Fruit fly (Drosophila melanogaster) whole organism, embryonic: Measurements from ENCODE around the gene CG15529.
A peak's percentile ranks its signal among the peaks of the same experiment; 100 is the strongest.

Experiments
- Atf3 ChIP-seq: fragments of 200-800 bp; sonication (Bioruptor generic); optimal IDR thresholded peaks from 3 replicates; lab custom pipeline; 2016; ENCODE audit warnings: missing biosample characterization, missing genetic modification characterization
- CG10209 ChIP-seq: fragments of 200-800 bp; sonication (Bioruptor generic); optimal IDR thresholded peaks from 3 replicates; lab custom pipeline; 2017; ENCODE audit warnings: missing biosample characterization, mild to moderate bottlenecking, missing genetic modification characterization, missing genetic modification reagents
- CG1024 ChIP-seq: fragments of 200-800 bp; sonication (Bioruptor generic); IDR thresholded peaks from 2 replicates; pipeline ENCODE4 v1.3.6; 2022; ENCODE audit warnings: missing biosample characterization, missing genetic modification characterization
- CG10366 ChIP-seq: fragments of 200-800 bp; sonication (Bioruptor generic); IDR thresholded peaks from 2 replicates; pipeline ENCODE4 v1.3.6; 2022; ENCODE audit warnings: missing biosample characterization, missing genetic modification characterization
- CG15514 ChIP-seq: fragments of 200-800 bp; sonication (Bioruptor generic); optimal IDR thresholded peaks from 3 replicates; lab custom pipeline; 2017; ENCODE audit warnings: missing biosample characterization, missing genetic modification characterization, mild to moderate bottlenecking, moderate library complexity, missing genetic modification reagents
- CG17568 ChIP-seq: fragments of 200-800 bp; sonication (Bioruptor generic); optimal IDR thresholded peaks from 2 replicates; lab custom pipeline; 2018; ENCODE audit warnings: missing biosample characterization, mild to moderate bottlenecking, missing genetic modification characterization, moderate library complexity
- CG17912 ChIP-seq: fragments of 200-800 bp; sonication (Bioruptor generic); optimal IDR thresholded peaks from 2 replicates; lab custom pipeline; 2018; ENCODE audit warnings: missing biosample characterization, mild to moderate bottlenecking, missing genetic modification characterization
- CG1792 ChIP-seq: fragments of 200-800 bp; sonication (Bioruptor generic); optimal IDR thresholded peaks from 2 replicates; lab custom pipeline; 2016; ENCODE audit warnings: missing biosample characterization, missing genetic modification characterization
- CG18476 ChIP-seq: fragments of 200-800 bp; sonication (Bioruptor generic); optimal IDR thresholded peaks from 2 replicates; lab custom pipeline; 2016; ENCODE audit warnings: missing biosample characterization, mild to moderate bottlenecking, missing genetic modification characterization
- CG2116 ChIP-seq: fragments of 200-800 bp; sonication (Bioruptor generic); optimal IDR thresholded peaks from 3 replicates; lab custom pipeline; 2018; ENCODE audit warnings: missing biosample characterization, mild to moderate bottlenecking, missing genetic modification characterization
- CG2120 ChIP-seq: fragments of 200-800 bp; sonication (Bioruptor generic); optimal IDR thresholded peaks from 3 replicates; lab custom pipeline; 2016; ENCODE audit warnings: missing biosample characterization, missing genetic modification characterization
- CG2199 ChIP-seq: fragments of 200-800 bp; sonication (Bioruptor generic); IDR thresholded peaks from 3 replicates; pipeline ENCODE4 v1.3.6; 2022; ENCODE audit warnings: missing biosample characterization, missing genetic modification characterization
- CG3065 ChIP-seq: fragments of 200-800 bp; sonication (Bioruptor generic); optimal IDR thresholded peaks from 2 replicates; lab custom pipeline; 2016; ENCODE audit warnings: missing biosample characterization, missing genetic modification characterization
- CG32532 ChIP-seq: fragments of 200-800 bp; sonication (Bioruptor generic); IDR thresholded peaks from 2 replicates; pipeline ENCODE4 v1.3.6; 2022; ENCODE audit warnings: missing biosample characterization, missing genetic modification characterization
- CG3847 ChIP-seq: fragments of 200-800 bp; sonication (Bioruptor generic); IDR thresholded peaks from 2 replicates; pipeline ENCODE4 v1.3.6; 2022; ENCODE audit warnings: missing biosample characterization, missing genetic modification characterization
- CG4424 ChIP-seq: fragments of 200-800 bp; sonication (Bioruptor generic); optimal IDR thresholded peaks from 3 replicates; lab custom pipeline; 2016; ENCODE audit warnings: missing biosample characterization, missing genetic modification characterization
- CG4707 ChIP-seq: fragments of 200-800 bp; sonication (Bioruptor generic); optimal IDR thresholded peaks from 2 replicates; lab custom pipeline; 2018; ENCODE audit warnings: missing biosample characterization, mild to moderate bottlenecking, missing genetic modification characterization, moderate library complexity
- CG4820 ChIP-seq: fragments of 200-800 bp; sonication (Bioruptor generic); optimal IDR thresholded peaks from 3 replicates; lab custom pipeline; 2016; ENCODE audit warnings: missing biosample characterization, missing genetic modification characterization
- CG6175 ChIP-seq: fragments of 200-800 bp; sonication (Bioruptor generic); IDR thresholded peaks from 3 replicates; pipeline ENCODE4 v1.3.6; 2022; ENCODE audit warnings: missing biosample characterization, missing genetic modification characterization
- CG7963 ChIP-seq: fragments of 200-800 bp; sonication (Bioruptor generic); IDR thresholded peaks from 3 replicates; pipeline ENCODE4 v1.3.6; 2022; ENCODE audit warnings: missing biosample characterization, missing genetic modification characterization; ENCODE audit not compliant: partially characterized antibody
- CG9215 ChIP-seq: fragments of 200-800 bp; sonication (Bioruptor generic); IDR thresholded peaks from 2 replicates; pipeline ENCODE4 v1.3.6; 2022; ENCODE audit warnings: missing biosample characterization, missing genetic modification characterization
- CG9609 ChIP-seq: fragments of 200-800 bp; sonication (Bioruptor generic); optimal IDR thresholded peaks from 3 replicates; lab custom pipeline; 2016; ENCODE audit warnings: missing biosample characterization, missing genetic modification characterization
- CG9797 ChIP-seq: fragments of 200-800 bp; sonication (Bioruptor generic); optimal IDR thresholded peaks from 3 replicates; lab custom pipeline; 2018; ENCODE audit warnings: missing biosample characterization, mild to moderate bottlenecking, missing genetic modification characterization
- CG9932 ChIP-seq: fragments of 200-800 bp; sonication (Bioruptor generic); IDR thresholded peaks from 2 replicates; pipeline ENCODE4 v1.3.6; 2022; ENCODE audit warnings: missing biosample characterization, missing genetic modification characterization
- CTCF ChIP-seq: fragments of 200-800 bp; sonication (Bioruptor generic); optimal IDR thresholded peaks from 2 replicates; lab custom pipeline; 2017; ENCODE audit warnings: missing biosample characterization, mild to moderate bottlenecking, missing genetic modification characterization, moderate library complexity
- D19B ChIP-seq: fragments of 200-800 bp; sonication (Bioruptor generic); optimal IDR thresholded peaks from 2 replicates; lab custom pipeline; 2017; ENCODE audit warnings: missing biosample characterization, mild to moderate bottlenecking, missing genetic modification characterization
- Drgx ChIP-seq: fragments of 200-800 bp; sonication (Bioruptor generic); IDR thresholded peaks from 2 replicates; pipeline ENCODE4 v1.3.6; 2022; ENCODE audit warnings: missing biosample characterization, missing genetic modification characterization
- E2f1 ChIP-seq: fragments of 200-800 bp; sonication (Bioruptor generic); IDR thresholded peaks from 2 replicates; pipeline ENCODE4 v1.3.6; 2022; ENCODE audit warnings: missing biosample characterization, missing genetic modification characterization
- Fer2 ChIP-seq: fragments of 200-800 bp; sonication (Bioruptor generic); optimal IDR thresholded peaks from 2 replicates; lab custom pipeline; 2018; ENCODE audit warnings: missing biosample characterization, mild to moderate bottlenecking, missing genetic modification characterization, moderate library complexity
- GATAe ChIP-seq: fragments of 200-800 bp; sonication (Bioruptor generic); conservative IDR thresholded peaks from 2 replicates; pipeline ENCODE4 v1.3.6; 2022; ENCODE audit warnings: missing biosample characterization, missing genetic modification characterization
- Myb ChIP-seq: fragments of 200-800 bp; sonication (Bioruptor generic); optimal IDR thresholded peaks from 2 replicates; lab custom pipeline; 2016; ENCODE audit warnings: missing biosample characterization, missing genetic modification characterization
- NFAT ChIP-seq: fragments of 200-800 bp; sonication (Bioruptor generic); IDR thresholded peaks from 2 replicates; pipeline ENCODE4 v1.3.6; 2022; ENCODE audit warnings: missing biosample characterization, missing genetic modification characterization
- Scr ChIP-seq: fragments of 200-800 bp; sonication (Bioruptor generic); IDR thresholded peaks from 2 replicates; pipeline ENCODE4 v1.3.6; 2022; ENCODE audit warnings: missing biosample characterization, missing genetic modification characterization; ENCODE audit not compliant: partially characterized antibody
- Spps ChIP-seq: fragments of 200-800 bp; sonication (Bioruptor generic); optimal IDR thresholded peaks from 2 replicates; lab custom pipeline; 2018; ENCODE audit warnings: missing biosample characterization, mild to moderate bottlenecking, missing genetic modification characterization
- Taf1 ChIP-seq: fragments of 200-800 bp; sonication (Bioruptor generic); IDR thresholded peaks from 2 replicates; pipeline ENCODE4 v1.3.6; 2022; ENCODE audit warnings: missing biosample characterization, missing genetic modification characterization
- YL-1 ChIP-seq: fragments of 200-800 bp; sonication (Bioruptor generic); optimal IDR thresholded peaks from 3 replicates; lab custom pipeline; 2017; ENCODE audit warnings: missing biosample characterization, mild to moderate bottlenecking, missing genetic modification characterization
- al ChIP-seq: fragments of 200-800 bp; sonication (Bioruptor generic); IDR thresholded peaks from 2 replicates; pipeline ENCODE4 v1.3.6; 2022; ENCODE audit warnings: missing biosample characterization, missing genetic modification characterization
- ash1 ChIP-seq: fragments of 200-800 bp; sonication (Bioruptor generic); optimal IDR thresholded peaks from 2 replicates; lab custom pipeline; 2018; ENCODE audit warnings: missing biosample characterization, mild to moderate bottlenecking, missing genetic modification characterization
- bbx ChIP-seq: fragments of 200-800 bp; sonication (Bioruptor generic); IDR thresholded peaks from 2 replicates; pipeline ENCODE4 v1.3.6; 2022; ENCODE audit warnings: missing biosample characterization, missing genetic modification characterization; ENCODE audit not compliant: partially characterized antibody
- bowl ChIP-seq: fragments of 200-800 bp; sonication (Bioruptor generic); IDR thresholded peaks from 2 replicates; pipeline ENCODE4 v1.3.6; 2022; ENCODE audit warnings: missing biosample characterization, missing genetic modification characterization
- br ChIP-seq: fragments of >200 bp; optimal IDR thresholded peaks from 2 replicates; lab custom pipeline; 2017
- chif ChIP-seq, 2 experiments: fragments of 200-800 bp; sonication (Bioruptor generic); optimal IDR thresholded peaks; 3 replicates each; lab custom pipeline; 2016; ENCODE audit warnings: missing biosample characterization in 2 of 2, missing genetic modification characterization in 2 of 2
- chn ChIP-seq: fragments of 200-800 bp; sonication (Bioruptor generic); optimal IDR thresholded peaks from 2 replicates; lab custom pipeline; 2016; ENCODE audit warnings: missing biosample characterization, missing genetic modification characterization
- croc ChIP-seq: fragments of 200-800 bp; sonication (Bioruptor generic); conservative IDR thresholded peaks from 3 replicates; pipeline ENCODE4 v1.3.6; 2022; ENCODE audit warnings: missing biosample characterization, missing genetic modification characterization
- grau ChIP-seq: fragments of 200-800 bp; optimal IDR thresholded peaks from 3 replicates; lab custom pipeline; 2019; ENCODE audit warnings: missing biosample characterization, mild to moderate bottlenecking, missing genetic modification characterization, moderate library complexity
- ranshi ChIP-seq: fragments of 200-800 bp; sonication (Bioruptor generic); IDR thresholded peaks from 2 replicates; pipeline ENCODE4 v1.3.6; 2022; ENCODE audit warnings: missing biosample characterization, missing genetic modification characterization
- row ChIP-seq: fragments of 200-800 bp; sonication (Bioruptor generic); IDR thresholded peaks from 3 replicates; pipeline ENCODE4 v1.3.6; 2022; ENCODE audit warnings: missing biosample characterization, missing genetic modification characterization
- sd ChIP-seq: fragments of 200-800 bp; sonication (Bioruptor generic); optimal IDR thresholded peaks from 3 replicates; lab custom pipeline; 2018; ENCODE audit warnings: missing biosample characterization, mild to moderate bottlenecking, missing genetic modification characterization, moderate library complexity
- so ChIP-seq: fragments of 200-800 bp; sonication (Bioruptor generic); IDR thresholded peaks from 3 replicates; pipeline ENCODE4 v1.3.6; 2022; ENCODE audit warnings: missing biosample characterization, missing genetic modification characterization
- toy ChIP-seq: fragments of 200-800 bp; sonication (Bioruptor generic); IDR thresholded peaks from 2 replicates; pipeline ENCODE4 v1.3.6; 2022; ENCODE audit warnings: missing biosample characterization, missing genetic modification characterization
- vvl ChIP-seq: fragments of 200-800 bp; sonication (Bioruptor generic); IDR thresholded peaks from 2 replicates; pipeline ENCODE4 v1.3.6; 2022; ENCODE audit warnings: missing biosample characterization, missing genetic modification characterization
- wor ChIP-seq: fragments of 200-800 bp; sonication (Bioruptor generic); IDR thresholded peaks from 2 replicates; pipeline ENCODE4 v1.3.6; 2022; ENCODE audit warnings: missing biosample characterization, missing genetic modification characterization

The CG15529 gene

DNA sequence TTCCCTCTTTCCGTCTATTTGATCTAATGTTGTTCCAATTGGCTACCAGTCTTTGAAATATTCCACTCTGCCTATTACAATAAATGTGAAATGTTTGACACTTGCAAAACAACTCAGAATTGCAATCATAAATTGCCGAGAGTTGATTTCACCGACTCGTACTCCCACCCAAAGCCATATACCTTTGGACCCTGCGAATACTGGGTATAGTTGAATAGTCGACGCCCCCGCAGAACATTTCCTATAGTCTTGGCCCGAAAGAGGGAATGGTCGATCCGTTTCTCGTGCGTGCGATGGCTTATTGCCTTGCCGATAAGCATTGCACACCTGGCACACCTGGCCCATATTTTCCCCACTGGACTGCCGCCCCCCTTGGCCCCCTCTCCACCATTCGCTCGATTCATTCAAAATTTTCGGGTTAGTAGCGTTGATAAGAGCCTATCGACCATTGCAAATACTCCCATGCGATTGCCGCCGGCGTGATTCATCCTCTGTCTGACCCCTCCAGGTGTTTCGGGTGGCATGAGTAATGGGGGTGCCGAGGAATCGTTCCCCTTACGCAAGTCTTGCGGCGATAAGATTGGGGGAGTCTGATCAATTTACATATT lies 48.3 kb downstream of the CG15529 start (continued):
- TF ChIP-seq CG2116 (GFP tag; lab: Kevin White, UChicago) (no peak), br (lab: Kevin White, UChicago) (no peak), chn (GFP tag; lab: Kevin White, UChicago) (no peak), CG15514 (GFP tag; lab: Kevin White, UChicago) (peak; percentile 6), CG4707 (no peak), chif (GFP tag; optimal IDR thresholded peaks at IDR 0.05; lab: Kevin White, UChicago) (no peak), D19B (GFP tag; lab: Kevin White, UChicago) (peak; percentile 75), CG2120 (peak; percentile 55), E2f1 (GFP tag; lab: Robert Waterston, UW) (no peak), CG1792 (no peak), Myb (peak; percentile 28), CG3065 (GFP tag; lab: Kevin White, UChicago) (no peak), bowl (GFP tag; lab: Robert Waterston, UW) (no peak), Fer2 (no peak), CG10209 (GFP tag; lab: Kevin White, UChicago) (peak; percentile 20), CG10366 (GFP tag; lab: Robert Waterston, UW) (no peak), al (GFP tag; lab: Robert Waterston, UW) (peak; percentile 55; the same call in 1 of the 2 replicates), CG9797 (GFP tag; lab: Kevin White, UChicago) (no peak), so (GFP tag; lab: Robert Waterston, UW) (no peak), Spps (tag; lab: Kevin White, UChicago) (no peak), CG3847 (GFP tag; lab: Robert Waterston, UW) (peak; percentile 44), CG9932 (GFP tag; lab: Robert Waterston, UW) (peak; percentile 56), CG9609 (no peak), GATAe (GFP tag; lab: Robert Waterston, UW) (0 out of 2 replicates have a peak, but pooled peaks have one; percentile 46), CG32532 (GFP tag; lab: Robert Waterston, UW) (no peak), ranshi (GFP tag; lab: Robert Waterston, UW) (0 out of 2 replicates have a peak, but pooled peaks have one; percentile 20), Taf1 (0 out of 2 replicates have a peak, but pooled peaks have one; percentile 41), Drgx (no peak), row (GFP tag; lab: Robert Waterston, UW) (peak; percentile 72), CG4424 (peak; percentile 3), croc (GFP tag; lab: Robert Waterston, UW) (no peak), YL-1 (GFP tag; lab: Kevin White, UChicago) (no peak), CG1024 (GFP tag; lab: Robert Waterston, UW) (no peak), NFAT (GFP tag; lab: Robert Waterston, UW) (no peak; the same call in none of the 2 replicates), CG17912 (no peak), wor (GFP tag; lab: Robert Waterston, UW) (no peak), CG7963 (no peak), Atf3 (GFP tag; lab: Kevin White, UChicago) (no peak), bbx (GFP tag; lab: Robert Waterston, UW) (no peak), CG17568 (GFP tag; lab: Kevin White, UChicago) (no peak), vvl (GFP tag; lab: Robert Waterston, UW) (peak; percentile 21; the same call in 1 of the 2 replicates), CG9215 (GFP tag; lab: Robert Waterston, UW) (no peak), toy (GFP tag; lab: Robert Waterston, UW) (0 out of 2 replicates have a peak, but pooled peaks have one; percentile 33), grau (tag; lab: Kevin White, UChicago) (peak; percentile 33), CG4820 (GFP tag; lab: Kevin White, UChicago) (no peak), CG2199 (GFP tag; lab: Robert Waterston, UW) (no peak), CG18476 (GFP tag; lab: Kevin White, UChicago) (no peak), ash1 (GFP tag; lab: Kevin White, UChicago) (no peak), CG6175 (no peak), CTCF (GFP tag; lab: Kevin White, UChicago) (no peak), sd (tag; lab: Kevin White, UChicago) (peak; percentile 21), Scr (GFP tag; lab: Robert Waterston, UW) (no peak)
